Worm (Caenorhabditis elegans) whole organism, L2 larva: Measurements from ENCODE around the gene Y51H4A.5.
A peak's percentile ranks its signal among the peaks of the same experiment; 100 is the strongest.

Experiments used
- C34F6.9 ChIP-seq: fragments of 150-350 bp; optimal IDR thresholded peaks from 2 replicates; lab custom pipeline; 2014; ENCODE audit warnings: missing biosample characterization, missing genetic modification characterization
- F13H6.1 ChIP-seq: sonication (generic microtip); optimal IDR thresholded peaks from 2 replicates; lab custom pipeline; 2016; ENCODE audit warnings: missing genetic modification characterization, missing compliant biosample characterization
- R02D3.7 ChIP-seq: fragments of 150-350 bp; optimal IDR thresholded peaks from 2 replicates; lab custom pipeline; 2014; ENCODE audit warnings: missing biosample characterization, missing genetic modification characterization
- Y55F3AM.14 ChIP-seq: fragments of 200-800 bp; sonication (Bioruptor generic); optimal IDR thresholded peaks from 2 replicates; lab custom pipeline; 2018; ENCODE audit warnings: mild to moderate bottlenecking, missing genetic modification characterization, missing compliant biosample characterization
- ZK546.5 ChIP-seq: sonication (generic microtip); optimal IDR thresholded peaks from 2 replicates; lab custom pipeline; 2017; ENCODE audit warnings: missing biosample characterization, missing genetic modification characterization
- alr-1 ChIP-seq: fragments of 150-350 bp; optimal IDR thresholded peaks from 2 replicates; lab custom pipeline; 2014; ENCODE audit warnings: missing biosample characterization, missing genetic modification characterization
- aly-2 ChIP-seq: fragments of 150-350 bp; optimal IDR thresholded peaks from 2 replicates; lab custom pipeline; 2014; ENCODE audit warnings: missing biosample characterization, missing genetic modification characterization
- ama-1 ChIP-seq: fragments of 150-350 bp; optimal IDR thresholded peaks from 2 replicates; lab custom pipeline; 2018; ENCODE audit warnings: inconsistent platforms
- blmp-1 ChIP-seq: sonication (generic microtip); optimal IDR thresholded peaks from 2 replicates; lab custom pipeline; 2017; ENCODE audit warnings: missing genetic modification characterization, mild to moderate bottlenecking, missing compliant biosample characterization, antibody characterized with exemption, moderate library complexity; ENCODE audit not compliant: insufficient read depth
- ceh-16 ChIP-seq: fragments of 150-350 bp; optimal IDR thresholded peaks from 2 replicates; lab custom pipeline; 2014; ENCODE audit warnings: missing biosample characterization, missing genetic modification characterization
- ceh-82 ChIP-seq: fragments of 150-350 bp; optimal IDR thresholded peaks from 2 replicates; lab custom pipeline; 2014; ENCODE audit warnings: missing biosample characterization, missing genetic modification characterization
- crh-2 ChIP-seq: sonication (generic microtip); optimal IDR thresholded peaks from 2 replicates; lab custom pipeline; 2017; ENCODE audit warnings: missing biosample characterization, missing genetic modification characterization
- dmd-4 ChIP-seq: sonication (generic microtip); optimal IDR thresholded peaks from 2 replicates; lab custom pipeline; 2017; ENCODE audit warnings: missing biosample characterization, missing genetic modification characterization
- egl-27 ChIP-seq: sonication (generic microtip); optimal IDR thresholded peaks from 3 replicates; lab custom pipeline; 2017; ENCODE audit warnings: missing biosample characterization, missing genetic modification reagents, missing genetic modification characterization
- elt-1 ChIP-seq: fragments of 150-350 bp; optimal IDR thresholded peaks from 2 replicates; lab custom pipeline; 2014; ENCODE audit warnings: missing biosample characterization, missing genetic modification characterization
- elt-3 ChIP-seq: sonication (generic microtip); optimal IDR thresholded peaks from 2 replicates; lab custom pipeline; 2017; ENCODE audit warnings: missing biosample characterization, missing genetic modification characterization
- fos-1 ChIP-seq: fragments of 150-350 bp; optimal IDR thresholded peaks from 2 replicates; lab custom pipeline; 2014; ENCODE audit warnings: missing biosample characterization, missing genetic modification characterization
- gmeb-1 ChIP-seq: fragments of 150-350 bp; optimal IDR thresholded peaks from 2 replicates; lab custom pipeline; 2014; ENCODE audit warnings: missing biosample characterization, missing genetic modification characterization
- lin-11 ChIP-seq: fragments of 150-350 bp; sonication (generic microtip); optimal IDR thresholded peaks from 2 replicates; lab custom pipeline; 2014; ENCODE audit warnings: missing biosample characterization, missing genetic modification characterization, inconsistent platforms, mixed read lengths
- lin-13 ChIP-seq: fragments of 150-350 bp; optimal IDR thresholded peaks from 2 replicates; lab custom pipeline; 2014; ENCODE audit warnings: missing biosample characterization, missing genetic modification reagents, missing genetic modification characterization
- lin-39 ChIP-seq: fragments of 150-350 bp; optimal IDR thresholded peaks from 2 replicates; lab custom pipeline; 2014; ENCODE audit warnings: missing biosample characterization, missing genetic modification reagents, missing genetic modification characterization
- lsy-2 ChIP-seq, 2 experiments: fragments of 150-350 bp in 1 of 2; sonication (generic microtip) in 1 of 2; optimal IDR thresholded peaks; 2 replicates each; lab custom pipeline; 2014 to 2017; ENCODE audit warnings: missing biosample characterization in 2 of 2, missing genetic modification characterization in 2 of 2
- mab-5 ChIP-seq: fragments of 150-350 bp; optimal IDR thresholded peaks from 2 replicates; lab custom pipeline; 2014; ENCODE audit warnings: missing biosample characterization, missing genetic modification characterization
- mbf-1 ChIP-seq: sonication (generic microtip); optimal IDR thresholded peaks from 2 replicates; lab custom pipeline; 2017; ENCODE audit warnings: missing biosample characterization, missing genetic modification characterization
- mdl-1 ChIP-seq, 2 experiments: fragments of 150-350 bp in 1 of 2; sonication (generic microtip) in 1 of 2; optimal IDR thresholded peaks; 2 replicates each; lab custom pipeline; 2017; ENCODE audit warnings: missing biosample characterization in 2 of 2, missing genetic modification characterization in 2 of 2
- nhr-10 ChIP-seq: sonication (generic microtip); optimal IDR thresholded peaks from 2 replicates; lab custom pipeline; 2017; ENCODE audit warnings: missing biosample characterization, missing genetic modification characterization
- nhr-11 ChIP-seq: fragments of 150-350 bp; optimal IDR thresholded peaks from 2 replicates; lab custom pipeline; 2014; ENCODE audit warnings: missing biosample characterization, missing genetic modification characterization
- nhr-12 ChIP-seq: fragments of 150-350 bp; optimal IDR thresholded peaks from 2 replicates; lab custom pipeline; 2014; ENCODE audit warnings: missing biosample characterization, missing genetic modification characterization
- nhr-129 ChIP-seq: fragments of 150-350 bp; optimal IDR thresholded peaks from 2 replicates; lab custom pipeline; 2014; ENCODE audit warnings: missing biosample characterization, missing genetic modification characterization
- nhr-21 ChIP-seq: fragments of 150-350 bp; optimal IDR thresholded peaks from 2 replicates; lab custom pipeline; 2014; ENCODE audit warnings: missing biosample characterization, missing genetic modification characterization
- nhr-23 ChIP-seq: fragments of 150-350 bp; optimal IDR thresholded peaks from 2 replicates; lab custom pipeline; 2014; ENCODE audit warnings: missing biosample characterization, missing genetic modification reagents, missing genetic modification characterization
- nhr-237 ChIP-seq: fragments of 150-350 bp; optimal IDR thresholded peaks from 2 replicates; lab custom pipeline; 2014; ENCODE audit warnings: missing biosample characterization, missing genetic modification characterization
- nhr-25 ChIP-seq: fragments of 150-350 bp; sonication (generic microtip); optimal IDR thresholded peaks from 3 replicates; lab custom pipeline; 2014; ENCODE audit warnings: missing biosample characterization, missing genetic modification characterization
- nhr-6 ChIP-seq: fragments of 150-350 bp; optimal IDR thresholded peaks from 2 replicates; lab custom pipeline; 2014; ENCODE audit warnings: missing biosample characterization, missing genetic modification characterization
- nhr-77 ChIP-seq: fragments of 150-350 bp; optimal IDR thresholded peaks from 2 replicates; lab custom pipeline; 2014; ENCODE audit warnings: missing biosample characterization, missing genetic modification characterization
- peb-1 ChIP-seq: fragments of 150-350 bp; optimal IDR thresholded peaks from 2 replicates; lab custom pipeline; 2014; ENCODE audit warnings: missing biosample characterization, missing genetic modification characterization
- sem-4 ChIP-seq: fragments of 150-350 bp; optimal IDR thresholded peaks from 2 replicates; lab custom pipeline; 2014; ENCODE audit warnings: missing biosample characterization, missing genetic modification reagents, missing genetic modification characterization
- skn-1 ChIP-seq: sonication (generic microtip); optimal IDR thresholded peaks from 2 replicates; lab custom pipeline; 2017; ENCODE audit warnings: missing biosample characterization, missing genetic modification characterization
- sma-3 ChIP-seq: sonication (generic microtip); optimal IDR thresholded peaks from 2 replicates; lab custom pipeline; 2016; ENCODE audit warnings: missing genetic modification reagents, missing genetic modification characterization, missing compliant biosample characterization
- sma-9 ChIP-seq, 2 experiments: fragments of 150-350 bp in 1 of 2; sonication (generic microtip) in 1 of 2; optimal IDR thresholded peaks; 2 replicates each; lab custom pipeline; 2014 to 2016; ENCODE audit warnings: missing genetic modification characterization in 2 of 2, mild to moderate bottlenecking in 1 of 2, missing biosample characterization in 1 of 2, missing compliant biosample characterization in 1 of 2, missing genetic modification reagents in 1 of 2, moderate library complexity in 1 of 2
- snpc-4 ChIP-seq: fragments of 150-350 bp; optimal IDR thresholded peaks from 2 replicates; lab custom pipeline; 2014; ENCODE audit warnings: missing biosample characterization, missing genetic modification characterization
- unc-39 ChIP-seq: fragments of 150-350 bp; optimal IDR thresholded peaks from 2 replicates; lab custom pipeline; 2014; ENCODE audit warnings: missing biosample characterization, missing genetic modification characterization
- unc-55 ChIP-seq: fragments of 150-350 bp; sonication (generic microtip); optimal IDR thresholded peaks from 3 replicates; lab custom pipeline; 2014; ENCODE audit warnings: missing biosample characterization, missing genetic modification reagents, missing genetic modification characterization
- unc-62 ChIP-seq: fragments of 150-350 bp; optimal IDR thresholded peaks from 2 replicates; lab custom pipeline; 2014; ENCODE audit warnings: missing biosample characterization, missing genetic modification reagents, missing genetic modification characterization
- zag-1 ChIP-seq: fragments of 150-350 bp; optimal IDR thresholded peaks from 2 replicates; lab custom pipeline; 2014; ENCODE audit warnings: missing biosample characterization, missing genetic modification characterization
- ztf-1 ChIP-seq: fragments of 200-800 bp; sonication (Bioruptor generic); conservative IDR thresholded peaks from 2 replicates; pipeline ENCODE4 v1.3.6; 2022; ENCODE audit warnings: missing genetic modification characterization, missing compliant biosample characterization
- ztf-11 ChIP-seq: sonication (generic microtip); optimal IDR thresholded peaks from 2 replicates; lab custom pipeline; 2017; ENCODE audit warnings: missing biosample characterization, missing genetic modification characterization
- ztf-4 ChIP-seq: fragments of 150-350 bp; optimal IDR thresholded peaks from 2 replicates; lab custom pipeline; 2014; ENCODE audit warnings: missing biosample characterization, missing genetic modification characterization

Gene Y51H4A.5

ce11 chrIV:16492327-16492726, 33.6 kb downstream of the Y51H4A.5 start:
- TF ChIP-seq mbf-1 (tag; lab: Kevin White, UChicago): no peak
- TF ChIP-seq elt-1 (tag; lab: Kevin White, UChicago): no peak
- peak; percentile 84 for TF ChIP-seq sem-4 (tag; lab: Kevin White, UChicago)
- peak; percentile 52 for TF ChIP-seq snpc-4 (tag; lab: Kevin White, UChicago)
- TF ChIP-seq R02D3.7: no peak
- peak; percentile 57 for TF ChIP-seq alr-1 (tag; lab: Kevin White, UChicago)
- TF ChIP-seq fos-1 (tag; lab: Kevin White, UChicago): peak; percentile 84
- no peak for TF ChIP-seq unc-39 (tag; lab: Kevin White, UChicago)
- TF ChIP-seq nhr-25 (tag; lab: Kevin White, UChicago): peak; percentile 85
- no peak for TF ChIP-seq nhr-12
- peak; percentile 82 for TF ChIP-seq ceh-82
- TF ChIP-seq ztf-1 (GFP tag; lab: Robert Waterston, UW): 0 out of 2 replicates have a peak, but pooled peaks have one; percentile 48
- peak; percentile 22 to 83 for TF ChIP-seq lsy-2 (tag; optimal IDR thresholded peaks at IDR 0.05; lab: Kevin White, UChicago)
- TF ChIP-seq unc-62 (GFP tag; lab: Kevin White, UChicago): no peak
- TF ChIP-seq sma-9 (GFP tag; optimal IDR thresholded peaks at IDR 0.05; lab: Kevin White, UChicago): peak; percentile 90
- no peak for TF ChIP-seq sma-9 (tag; optimal IDR thresholded peaks at IDR 0.05; lab: Kevin White, UChicago)
- TF ChIP-seq ceh-16 (tag; lab: Kevin White, UChicago): no peak
- TF ChIP-seq nhr-77: no peak
- peak; percentile 45 to 63 for TF ChIP-seq mdl-1 (tag; optimal IDR thresholded peaks at IDR 0.05; lab: Kevin White, UChicago)
- peak; percentile 45 for TF ChIP-seq ZK546.5 (tag; lab: Kevin White, UChicago)
- TF ChIP-seq nhr-237 (tag; lab: Kevin White, UChicago): no peak
- TF ChIP-seq nhr-6 (tag; lab: Kevin White, UChicago): peak; percentile 67
- TF ChIP-seq lin-13 (GFP tag; lab: Kevin White, UChicago): peak; percentile 86
- TF ChIP-seq aly-2: no peak
- no peak for TF ChIP-seq nhr-23
- no peak for TF ChIP-seq ztf-11 (tag; lab: Kevin White, UChicago)
- peak; percentile 92 for TF ChIP-seq sma-3 (GFP tag; lab: Kevin White, UChicago)
- TF ChIP-seq unc-55 (GFP tag; lab: Kevin White, UChicago): peak; percentile 88
- TF ChIP-seq egl-27 (tag; lab: Kevin White, UChicago): peak; percentile 83
- peak; percentile 28 for TF ChIP-seq Y55F3AM.14 (GFP tag; lab: Kevin White, UChicago)
- peak; percentile 3 for TF ChIP-seq peb-1
- TF ChIP-seq mab-5 (tag; lab: Kevin White, UChicago): peak; percentile 77
- peak; percentile 50 for TF ChIP-seq blmp-1
- TF ChIP-seq gmeb-1 (tag; lab: Kevin White, UChicago): peak; percentile 69
- TF ChIP-seq crh-2 (tag; lab: Kevin White, UChicago): peak; percentile 81
- no peak for TF ChIP-seq lin-39 (tag; lab: Kevin White, UChicago)
- peak; percentile 42 for TF ChIP-seq skn-1 (tag; lab: Kevin White, UChicago)
- TF ChIP-seq lin-11 (tag; lab: Kevin White, UChicago): peak; percentile 84
- TF ChIP-seq ama-1 (lab: Kevin White, UChicago): no peak
- TF ChIP-seq nhr-11: no peak
- peak; percentile 84 for TF ChIP-seq nhr-21
- no peak for TF ChIP-seq elt-3 (tag; lab: Kevin White, UChicago)
- TF ChIP-seq zag-1: peak; percentile 89
- TF ChIP-seq C34F6.9 (tag; lab: Kevin White, UChicago): peak; percentile 87
- TF ChIP-seq ztf-4: peak; percentile 82
- TF ChIP-seq nhr-10 (tag; lab: Kevin White, UChicago): peak; percentile 23
- TF ChIP-seq dmd-4 (tag; lab: Kevin White, UChicago): no peak
- peak; percentile 92 for TF ChIP-seq nhr-129 (tag; lab: Kevin White, UChicago)
- TF ChIP-seq F13H6.1 (tag; lab: Kevin White, UChicago): peak; percentile 94
- TF ChIP-seq, all 48 proteins: peak for 31
